Worm (Caenorhabditis elegans) whole organism, midembryonic: Measurements from ENCODE around the gene nlp-80.
"Not testable (repeated sequence)": the region's sequence is repeated elsewhere in the genome, so short reads cannot be mapped to it uniquely, and the experiment has no call there.

Source experiments
- T22C8.4 ChIP-seq: fragments of 200-800 bp; sonication (Bioruptor generic); IDR thresholded peaks from 2 replicates; pipeline ENCODE4 v1.3.6; 2022; ENCODE audit warnings: missing genetic modification characterization, missing compliant biosample characterization
- cog-1 ChIP-seq: sonication (generic microtip); optimal IDR thresholded peaks from 2 replicates; lab custom pipeline; 2016; ENCODE audit warnings: missing genetic modification characterization, missing compliant biosample characterization
- flt-1 ChIP-seq: fragments of 200-800 bp; sonication (Bioruptor generic); IDR thresholded peaks from 2 replicates; pipeline ENCODE4 v1.3.6; 2022; ENCODE audit warnings: missing genetic modification characterization, missing compliant biosample characterization
- klf-2 ChIP-seq: fragments of 200-800 bp; sonication (Bioruptor generic); conservative IDR thresholded peaks from 2 replicates; pipeline ENCODE4 v1.3.6; 2022; ENCODE audit warnings: missing genetic modification reagents, missing genetic modification characterization, missing compliant biosample characterization
- med-1 ChIP-seq: sonication (generic microtip); optimal IDR thresholded peaks from 2 replicates; lab custom pipeline; 2017; ENCODE audit warnings: missing genetic modification characterization, mild to moderate bottlenecking, missing compliant biosample characterization, antibody characterized with exemption, missing genetic modification reagents; ENCODE audit not compliant: insufficient read depth
- ref-1 ChIP-seq: fragments of 200-800 bp; sonication (Bioruptor generic); conservative IDR thresholded peaks from 2 replicates; pipeline ENCODE4 v1.3.6; 2022; ENCODE audit warnings: missing genetic modification reagents, missing genetic modification characterization, missing compliant biosample characterization
- tab-1 ChIP-seq: fragments of 200-800 bp; sonication (Bioruptor generic); IDR thresholded peaks from 2 replicates; pipeline ENCODE4 v1.3.6; 2022; ENCODE audit warnings: missing genetic modification characterization, missing compliant biosample characterization
- ztf-23 ChIP-seq: fragments of 200-800 bp; sonication (Bioruptor generic); IDR thresholded peaks from 2 replicates; pipeline ENCODE4 v1.3.6; 2022; ENCODE audit warnings: missing genetic modification reagents, missing genetic modification characterization, missing compliant biosample characterization
- ztf-29 ChIP-seq: fragments of 200-800 bp; sonication (Bioruptor generic); IDR thresholded peaks from 2 replicates; pipeline ENCODE4 v1.3.6; 2022; ENCODE audit warnings: missing genetic modification reagents, missing genetic modification characterization, missing compliant biosample characterization

The nlp-80 gene

ce11 chrV:11065513-11065912, at the start of gene nlp-80:
Gene nlp-80, minus strand, starts transcription at chrV:11065613.
- no peak for TF ChIP-seq med-1
- TF ChIP-seq flt-1 (GFP tag; lab: Robert Waterston, UW): no peak
- TF ChIP-seq ref-1 (GFP tag; lab: Robert Waterston, UW): no peak
- no peak for TF ChIP-seq ztf-23
- TF ChIP-seq T22C8.4 (GFP tag; lab: Robert Waterston, UW): no peak
- no peak for TF ChIP-seq klf-2 (GFP tag; lab: Robert Waterston, UW)
- no peak for TF ChIP-seq cog-1 (tag; lab: Kevin White, UChicago)
- no peak for TF ChIP-seq tab-1 (GFP tag; lab: Robert Waterston, UW)
- no peak for TF ChIP-seq ztf-29 (GFP tag; lab: Robert Waterston, UW)

ce11 chrV:11113607-11114006, 48.2 kb upstream of the nlp-80 start, which contains the start of gene math-33:
Gene math-33, plus strand, starts transcription at chrV:11113907.
- no peak for TF ChIP-seq med-1
- no peak for TF ChIP-seq cog-1 (tag; lab: Kevin White, UChicago)
- no peak for TF ChIP-seq tab-1 (GFP tag; lab: Robert Waterston, UW)
- no peak for TF ChIP-seq klf-2 (GFP tag; lab: Robert Waterston, UW)
- no peak for TF ChIP-seq ref-1 (GFP tag; lab: Robert Waterston, UW)
- no peak for TF ChIP-seq T22C8.4 (GFP tag; lab: Robert Waterston, UW)
- no peak for TF ChIP-seq ztf-29 (GFP tag; lab: Robert Waterston, UW)
- TF ChIP-seq ztf-23: no peak
- no peak for TF ChIP-seq flt-1 (GFP tag; lab: Robert Waterston, UW)

- TF ChIP-seq tab-1 (GFP tag; lab: Robert Waterston, UW): no peak; the same call in 1 of the 2 replicates
- TF ChIP-seq T22C8.4 (GFP tag; lab: Robert Waterston, UW): peak; percentile 66
- peak; percentile 88 for TF ChIP-seq ztf-23
- TF ChIP-seq ref-1 (GFP tag; lab: Robert Waterston, UW): 0 out of 2 replicates have a peak, but pooled peaks have one; percentile 14
- TF ChIP-seq ztf-29 (GFP tag; lab: Robert Waterston, UW): peak; percentile 72; the same call in 1 of the 2 replicates
- peak; percentile 40; the same call in 1 of the 2 replicates for TF ChIP-seq klf-2 (GFP tag; lab: Robert Waterston, UW)
- TF ChIP-seq med-1: peak; percentile 91
- TF ChIP-seq cog-1 (tag; lab: Kevin White, UChicago): peak; percentile 58
- no peak; the same call in none of the 2 replicates for TF ChIP-seq flt-1 (GFP tag; lab: Robert Waterston, UW)
Measured at ce11 chrV:11113041-11113574, 47.7 kb upstream of the nlp-80 start, which contains the start of gene erfa-3. Gene erfa-3, minus strand, starts transcription at chrV:11113091.

- TF ChIP-seq T22C8.4 (GFP tag; lab: Robert Waterston, UW); flt-1 (GFP tag; lab: Robert Waterston, UW); cog-1 (tag; lab: Kevin White, UChicago): not testable (repeated sequence)
Measured at ce11 chrV:11109647-11110046, 44.2 kb upstream of the nlp-80 start, which contains the start of gene Y42A5A.5. Gene Y42A5A.5, minus strand, starts transcription at chrV:11109747.

- no peak for TF ChIP-seq med-1
- TF ChIP-seq ztf-29 (GFP tag; lab: Robert Waterston, UW): no peak
- no peak for TF ChIP-seq ref-1 (GFP tag; lab: Robert Waterston, UW)
Measured at ce11 chrV:11104408-11104807, 39.0 kb upstream of the nlp-80 start.

- no peak for TF ChIP-seq med-1
- no peak for TF ChIP-seq flt-1 (GFP tag; lab: Robert Waterston, UW)
- TF ChIP-seq ztf-23: no peak
- no peak for TF ChIP-seq ref-1 (GFP tag; lab: Robert Waterston, UW)
- TF ChIP-seq tab-1 (GFP tag; lab: Robert Waterston, UW): no peak
- no peak for TF ChIP-seq T22C8.4 (GFP tag; lab: Robert Waterston, UW)
- no peak for TF ChIP-seq ztf-29 (GFP tag; lab: Robert Waterston, UW)
- TF ChIP-seq klf-2 (GFP tag; lab: Robert Waterston, UW): no peak
- TF ChIP-seq cog-1 (tag; lab: Kevin White, UChicago): no peak
Measured at ce11 chrV:11098599-11098998, 33.2 kb upstream of the nlp-80 start, which contains the start of gene cdkl-1. Gene cdkl-1, plus strand, starts transcription at chrV:11098899.

ce11 chrV:11095873-11096272, 30.5 kb upstream of the nlp-80 start, which contains the start of gene Y42A5A.3:
Gene Y42A5A.3, minus strand, starts transcription at chrV:11095973.
- TF ChIP-seq ztf-23 (no peak), tab-1 (GFP tag; lab: Robert Waterston, UW) (no peak), med-1 (no peak), ref-1 (GFP tag; lab: Robert Waterston, UW) (no peak), cog-1 (tag; lab: Kevin White, UChicago) (no peak), flt-1 (GFP tag; lab: Robert Waterston, UW) (no peak), klf-2 (GFP tag; lab: Robert Waterston, UW) (no peak), ztf-29 (GFP tag; lab: Robert Waterston, UW) (no peak), T22C8.4 (GFP tag; lab: Robert Waterston, UW) (no peak)

ce11 chrV:11094698-11095097, 29.3 kb upstream of the nlp-80 start:
- TF ChIP-seq klf-2 (GFP tag; lab: Robert Waterston, UW): no peak
- TF ChIP-seq ztf-29 (GFP tag; lab: Robert Waterston, UW): no peak
- no peak for TF ChIP-seq ref-1 (GFP tag; lab: Robert Waterston, UW)
- TF ChIP-seq T22C8.4 (GFP tag; lab: Robert Waterston, UW): no peak
- TF ChIP-seq tab-1 (GFP tag; lab: Robert Waterston, UW): no peak
- no peak for TF ChIP-seq med-1
- TF ChIP-seq cog-1 (tag; lab: Kevin White, UChicago): no peak
- TF ChIP-seq flt-1 (GFP tag; lab: Robert Waterston, UW): no peak
- TF ChIP-seq ztf-23: no peak

ce11 chrV:11093163-11094091, 28.0 kb upstream of the nlp-80 start, which contains the start of gene lact-8:
Gene lact-8, minus strand, starts transcription at chrV:11093607.
- TF ChIP-seq med-1 (no peak), ztf-29 (GFP tag; lab: Robert Waterston, UW) (no peak), flt-1 (GFP tag; lab: Robert Waterston, UW) (no peak), cog-1 (tag; lab: Kevin White, UChicago) (no peak), ref-1 (GFP tag; lab: Robert Waterston, UW) (no peak), klf-2 (GFP tag; lab: Robert Waterston, UW) (no peak), T22C8.4 (GFP tag; lab: Robert Waterston, UW) (no peak), tab-1 (GFP tag; lab: Robert Waterston, UW) (no peak), ztf-23 (no peak)
